Worm (Caenorhabditis elegans) whole organism, late embryonic: Measurements from ENCODE around the gene F13B6.1.

ENCODE experiments used
- F13H6.1 ChIP-seq: sonication (generic microtip); optimal IDR thresholded peaks from 2 replicates; lab custom pipeline; 2016; ENCODE audit warnings: missing genetic modification characterization, missing compliant biosample characterization
- K09A11.1 ChIP-seq: sonication (generic microtip); optimal IDR thresholded peaks from 2 replicates; lab custom pipeline; 2017; ENCODE audit warnings: antibody characterized with exemption, mild to moderate bottlenecking, missing genetic modification characterization, missing compliant biosample characterization; ENCODE audit not compliant: insufficient read depth
- ama-1 ChIP-seq: fragments of 150-350 bp; optimal IDR thresholded peaks from 2 replicates; lab custom pipeline; 2014
- ceh-18 ChIP-seq: sonication (generic microtip); optimal IDR thresholded peaks from 2 replicates; lab custom pipeline; 2016; ENCODE audit warnings: missing genetic modification characterization, missing compliant biosample characterization
- ceh-19 ChIP-seq: fragments of 200-800 bp; sonication (Bioruptor generic); optimal IDR thresholded peaks from 2 replicates; lab custom pipeline; 2018; ENCODE audit warnings: mild to moderate bottlenecking, missing genetic modification characterization, missing compliant biosample characterization
- ceh-2 ChIP-seq: sonication (generic microtip); optimal IDR thresholded peaks from 2 replicates; lab custom pipeline; 2016; ENCODE audit warnings: missing genotype, missing genetic modification characterization, missing compliant biosample characterization
- ceh-30 ChIP-seq: fragments of 150-350 bp; optimal IDR thresholded peaks from 2 replicates; lab custom pipeline; 2014; ENCODE audit warnings: missing biosample characterization, missing genetic modification characterization
- ceh-34 ChIP-seq: sonication (generic microtip); optimal IDR thresholded peaks from 2 replicates; lab custom pipeline; 2016; ENCODE audit warnings: mild to moderate bottlenecking, missing genetic modification characterization, missing compliant biosample characterization
- che-1 ChIP-seq: sonication (generic microtip); optimal IDR thresholded peaks from 2 replicates; lab custom pipeline; 2016; ENCODE audit warnings: mild to moderate bottlenecking, missing genetic modification characterization, missing compliant biosample characterization
- dmd-4 ChIP-seq: sonication (generic microtip); optimal IDR thresholded peaks from 2 replicates; lab custom pipeline; 2016; ENCODE audit warnings: borderline replicate concordance, missing genetic modification characterization, missing compliant biosample characterization
- dve-1 ChIP-seq: sonication (generic microtip); optimal IDR thresholded peaks from 2 replicates; lab custom pipeline; 2017; ENCODE audit warnings: antibody characterized with exemption, mild to moderate bottlenecking, missing genetic modification characterization, missing compliant biosample characterization
- elt-2 ChIP-seq: sonication (generic microtip); optimal IDR thresholded peaks from 2 replicates; lab custom pipeline; 2016; ENCODE audit warnings: missing genetic modification reagents, missing genetic modification characterization, missing compliant biosample characterization
- elt-4 ChIP-seq: sonication (generic microtip); optimal IDR thresholded peaks from 2 replicates; lab custom pipeline; 2016; ENCODE audit warnings: missing genetic modification characterization, missing compliant biosample characterization
- ets-4 ChIP-seq: sonication (generic microtip); optimal IDR thresholded peaks from 2 replicates; lab custom pipeline; 2016; ENCODE audit warnings: missing genetic modification characterization, missing compliant biosample characterization
- eyg-1 ChIP-seq: sonication (generic microtip); optimal IDR thresholded peaks from 2 replicates; lab custom pipeline; 2016; ENCODE audit warnings: missing genotype, missing genetic modification characterization, missing compliant biosample characterization
- fax-1 ChIP-seq: sonication (generic microtip); optimal IDR thresholded peaks from 2 replicates; lab custom pipeline; 2016; ENCODE audit warnings: missing genotype, missing genetic modification characterization, missing compliant biosample characterization
- gmeb-2 ChIP-seq: sonication (generic microtip); optimal IDR thresholded peaks from 2 replicates; lab custom pipeline; 2016; ENCODE audit warnings: missing genetic modification characterization, inconsistent platforms, missing compliant biosample characterization
- hlh-30 ChIP-seq: sonication (generic microtip); optimal IDR thresholded peaks from 2 replicates; lab custom pipeline; 2017; ENCODE audit warnings: antibody characterized with exemption, missing genetic modification characterization, missing compliant biosample characterization; ENCODE audit not compliant: insufficient read depth
- hlh-6 ChIP-seq: sonication (generic microtip); optimal IDR thresholded peaks from 2 replicates; lab custom pipeline; 2016; ENCODE audit warnings: missing genotype, missing genetic modification characterization, missing compliant biosample characterization
- lin-11 ChIP-seq: fragments of 200-800 bp; sonication (Bioruptor generic); optimal IDR thresholded peaks from 2 replicates; lab custom pipeline; 2018; ENCODE audit warnings: mild to moderate bottlenecking, missing genetic modification characterization, missing compliant biosample characterization
- madf-2 ChIP-seq: sonication (generic microtip); optimal IDR thresholded peaks from 2 replicates; lab custom pipeline; 2017; ENCODE audit warnings: missing genetic modification characterization, missing compliant biosample characterization
- mec-3 ChIP-seq: sonication (generic microtip); optimal IDR thresholded peaks from 2 replicates; lab custom pipeline; 2016; ENCODE audit warnings: borderline replicate concordance, missing genetic modification characterization, missing compliant biosample characterization
- nhr-232 ChIP-seq: sonication (generic microtip); optimal IDR thresholded peaks from 2 replicates; lab custom pipeline; 2016; ENCODE audit warnings: missing genetic modification characterization, missing compliant biosample characterization
- npax-4 ChIP-seq: sonication (generic microtip); optimal IDR thresholded peaks from 2 replicates; lab custom pipeline; 2016; ENCODE audit warnings: missing genetic modification characterization, missing compliant biosample characterization
- pha-2 ChIP-seq: sonication (generic microtip); optimal IDR thresholded peaks from 2 replicates; lab custom pipeline; 2017; ENCODE audit warnings: mild to moderate bottlenecking, missing genetic modification characterization, missing compliant biosample characterization
- pqm-1 ChIP-seq: sonication (generic microtip); optimal IDR thresholded peaks from 2 replicates; lab custom pipeline; 2016; ENCODE audit warnings: missing genetic modification characterization, missing compliant biosample characterization
- ref-2 ChIP-seq: sonication (generic microtip); optimal IDR thresholded peaks from 2 replicates; lab custom pipeline; 2016; ENCODE audit warnings: missing genetic modification characterization, missing compliant biosample characterization
- rnt-1 ChIP-seq: sonication (generic microtip); optimal IDR thresholded peaks from 2 replicates; lab custom pipeline; 2016; ENCODE audit warnings: missing genetic modification characterization, missing compliant biosample characterization
- sox-2 ChIP-seq: fragments of 200-800 bp; sonication (Bioruptor generic); IDR thresholded peaks from 2 replicates; pipeline ENCODE4 v1.3.6; 2022; ENCODE audit warnings: missing genetic modification reagents, missing genetic modification characterization, missing compliant biosample characterization
- sox-4 ChIP-seq: sonication (generic microtip); optimal IDR thresholded peaks from 2 replicates; lab custom pipeline; 2017; ENCODE audit warnings: mild to moderate bottlenecking, missing genetic modification characterization, inconsistent platforms, missing compliant biosample characterization
- unc-3 ChIP-seq, 2 experiments: fragments of 200-800 bp in 1 of 2; sonication (Bioruptor generic) in 1 of 2; sonication (generic microtip) in 1 of 2; conservative IDR thresholded peaks in 1 of 2; optimal IDR thresholded peaks in 1 of 2; 2 replicates each; pipeline versions ENCODE4 v1.3.6 to Lab custom; 2016 to 2022; ENCODE audit warnings: missing compliant biosample characterization in 2 of 2, missing genetic modification characterization in 2 of 2, missing genetic modification reagents in 1 of 2
- unc-42 ChIP-seq: sonication (generic microtip); optimal IDR thresholded peaks from 2 replicates; lab custom pipeline; 2016; ENCODE audit warnings: missing genotype, missing genetic modification characterization, missing compliant biosample characterization
- unc-55 ChIP-seq: sonication (generic microtip); optimal IDR thresholded peaks from 2 replicates; lab custom pipeline; 2017; ENCODE audit warnings: missing biosample characterization, missing genetic modification reagents, missing genetic modification characterization
- unc-86 ChIP-seq: sonication (generic microtip); optimal IDR thresholded peaks from 2 replicates; lab custom pipeline; 2016; ENCODE audit warnings: missing genetic modification characterization, missing compliant biosample characterization
- zip-5 ChIP-seq: sonication (generic microtip); optimal IDR thresholded peaks from 2 replicates; lab custom pipeline; 2016; ENCODE audit warnings: missing genetic modification characterization, missing compliant biosample characterization

F13B6.1 gene

ce11 chrIV:7428998-7429397 lies 27.3 kb upstream of the F13B6.1 start:
- TF ChIP-seq unc-55 (GFP tag; lab: Kevin White, UChicago) = peak; percentile 69
- no peak for TF ChIP-seq pqm-1 (tag; lab: Kevin White, UChicago)
- peak; percentile 23 for TF ChIP-seq rnt-1
- peak; percentile 6 for TF ChIP-seq ceh-18 (tag; lab: Kevin White, UChicago)
- TF ChIP-seq, all 69 proteins: peak for 3

- TF ChIP-seq unc-42 = no peak
- TF ChIP-seq dve-1 = no peak
- TF ChIP-seq unc-3 (GFP tag; conservative IDR thresholded peaks at IDR 0.05; lab: Robert Waterston, UW) = no peak
- no peak for TF ChIP-seq unc-3 (tag; optimal IDR thresholded peaks at IDR 0.05; lab: Kevin White, UChicago)
- no peak for TF ChIP-seq hlh-6 (tag; lab: Kevin White, UChicago)
- TF ChIP-seq ref-2 = no peak
- TF ChIP-seq K09A11.1 (tag; lab: Kevin White, UChicago) = no peak
- TF ChIP-seq zip-5 (tag; lab: Kevin White, UChicago) = no peak
- TF ChIP-seq rnt-1 = no peak
- TF ChIP-seq npax-4 (tag; lab: Kevin White, UChicago) = no peak
- no peak for TF ChIP-seq pha-2 (tag; lab: Kevin White, UChicago)
- no peak for TF ChIP-seq ceh-2 (tag; lab: Kevin White, UChicago)
- no peak for TF ChIP-seq elt-4
- no peak for TF ChIP-seq ceh-30
- no peak for TF ChIP-seq fax-1 (tag; lab: Kevin White, UChicago)
- TF ChIP-seq ceh-19 (GFP tag; lab: Kevin White, UChicago) = no peak
- TF ChIP-seq nhr-232 = no peak
- no peak for TF ChIP-seq madf-2 (tag; lab: Kevin White, UChicago)
- TF ChIP-seq, all 69 proteins: peak for 0
Measured at ce11 chrIV:7433858-7434257, 22.5 kb upstream of the F13B6.1 start, which contains the start of gene B0496.11. TSS of gene B0496.11 (minus strand) at chrIV:7433958.

- no peak for TF ChIP-seq pha-2 (tag; lab: Kevin White, UChicago)
- TF ChIP-seq ref-2 = no peak
- TF ChIP-seq npax-4 (tag; lab: Kevin White, UChicago) = no peak
- TF ChIP-seq eyg-1 (tag; lab: Kevin White, UChicago) = no peak
- no peak for TF ChIP-seq ceh-18 (tag; lab: Kevin White, UChicago)
- TF ChIP-seq lin-11 (tag; lab: Kevin White, UChicago) = no peak
- TF ChIP-seq ceh-34 (tag; lab: Kevin White, UChicago) = no peak
- TF ChIP-seq elt-4 = no peak
- no peak for TF ChIP-seq nhr-232
- TF ChIP-seq che-1 (tag; lab: Kevin White, UChicago) = no peak
- TF ChIP-seq dmd-4 (tag; lab: Kevin White, UChicago) = no peak
Measured at ce11 chrIV:7439377-7439776, 16.9 kb upstream of the F13B6.1 start.

- TF ChIP-seq elt-2 (tag; lab: Kevin White, UChicago) = peak; percentile 86
- no peak for TF ChIP-seq ets-4
- no peak for TF ChIP-seq dmd-4 (tag; lab: Kevin White, UChicago)
Measured at ce11 chrIV:7440238-7440637, 16.1 kb upstream of the F13B6.1 start.

- TF ChIP-seq mec-3 (tag; lab: Kevin White, UChicago) = no peak
- no peak for TF ChIP-seq sox-4
- TF ChIP-seq sox-2 (GFP tag; lab: Robert Waterston, UW) = no peak
- TF ChIP-seq F13H6.1 = no peak
- TF ChIP-seq ama-1 = no peak
- TF ChIP-seq hlh-30 = no peak
- no peak for TF ChIP-seq gmeb-2
- TF ChIP-seq unc-86 (tag; lab: Kevin White, UChicago) = no peak
Measured at ce11 chrIV:7445236-7445635, 11.1 kb upstream of the F13B6.1 start, which contains the start of gene valv-1. TSS of gene valv-1 (minus strand) at chrIV:7445336.
